Fruit fly (Drosophila melanogaster) whole organism, wandering third instar larva: ENCODE measurements around the gene CG33784.

Source experiments
- CG32264 ChIP-seq: fragments of 200-800 bp; sonication (Bioruptor generic); optimal IDR thresholded peaks from 2 replicates; lab custom pipeline; 2016; ENCODE audit warnings: missing biosample characterization, missing genetic modification characterization
- CG9705 ChIP-seq: fragments of 200-800 bp; sonication (Bioruptor generic); optimal IDR thresholded peaks from 2 replicates; lab custom pipeline; 2018; ENCODE audit warnings: missing biosample characterization, mild to moderate bottlenecking, missing genetic modification characterization
- CrebA ChIP-seq: fragments of 200-800 bp; sonication (Bioruptor generic); optimal IDR thresholded peaks from 2 replicates; lab custom pipeline; 2016; ENCODE audit warnings: missing biosample characterization, mild to moderate bottlenecking, missing genetic modification characterization, borderline replicate concordance
- GATAd ChIP-seq: sonication (Bioruptor generic); optimal IDR thresholded peaks from 2 replicates; lab custom pipeline; 2016; ENCODE audit warnings: missing biosample characterization, missing genetic modification characterization
- HLH106 ChIP-seq: fragments of 200-800 bp; optimal IDR thresholded peaks from 3 replicates; lab custom pipeline; 2019; ENCODE audit warnings: missing biosample characterization, mild to moderate bottlenecking, missing genetic modification characterization, moderate library complexity
- Hnf4 ChIP-seq: fragments of 200-800 bp; sonication (Bioruptor generic); optimal IDR thresholded peaks from 2 replicates; lab custom pipeline; 2016; ENCODE audit warnings: missing biosample characterization, mild to moderate bottlenecking, missing genetic modification characterization
- Jra ChIP-seq: sonication (Bioruptor generic); optimal IDR thresholded peaks from 2 replicates; lab custom pipeline; 2016; ENCODE audit warnings: missing biosample characterization, missing genetic modification characterization
- Mio ChIP-seq: sonication (Bioruptor generic); optimal IDR thresholded peaks from 2 replicates; lab custom pipeline; 2016; ENCODE audit warnings: missing biosample characterization, missing genetic modification characterization
- Myc ChIP-seq: fragments of >200 bp; optimal IDR thresholded peaks from 2 replicates; lab custom pipeline; 2017
- N ChIP-seq: fragments of >200 bp; optimal IDR thresholded peaks from 2 replicates; lab custom pipeline; 2018; ENCODE audit warnings: missing biosample characterization, missing external identifiers, missing genetic modification characterization
- OdsH ChIP-seq: fragments of 200-800 bp; sonication (Bioruptor generic); optimal IDR thresholded peaks from 2 replicates; lab custom pipeline; 2016; ENCODE audit warnings: missing biosample characterization, mild to moderate bottlenecking, missing genetic modification characterization
- Rel ChIP-seq, 2 experiments: fragments of 200-800 bp; sonication (Bioruptor generic) in 1 of 2; optimal IDR thresholded peaks; 2 replicates in 1 of 2; 3 replicates in 1 of 2; lab custom pipeline; 2016 to 2019; ENCODE audit warnings: mild to moderate bottlenecking in 2 of 2, missing biosample characterization in 2 of 2, missing genetic modification characterization in 2 of 2, moderate library complexity in 1 of 2
- Sp1 ChIP-seq: fragments of 200-800 bp; sonication (Bioruptor generic); optimal IDR thresholded peaks from 3 replicates; lab custom pipeline; 2019; ENCODE audit warnings: missing biosample characterization, mild to moderate bottlenecking, missing genetic modification characterization, moderate library complexity
- br ChIP-seq: fragments of 200-800 bp; sonication (Bioruptor generic); optimal IDR thresholded peaks from 2 replicates; lab custom pipeline; 2016; ENCODE audit warnings: missing biosample characterization, missing genetic modification characterization
- brk ChIP-seq: fragments of 200-800 bp; sonication (Bioruptor generic); optimal IDR thresholded peaks from 2 replicates; lab custom pipeline; 2016; ENCODE audit warnings: missing biosample characterization, mild to moderate bottlenecking, missing genetic modification characterization
- dl ChIP-seq, 2 experiments: fragments of 175-275, 200-275 bp in 1 of 2; fragments of 200-275 bp in 1 of 2; sonication (Bioruptor generic); optimal IDR thresholded peaks; lab custom pipeline; 2018; ENCODE audit warnings: mild to moderate bottlenecking in 2 of 2, missing biosample characterization in 2 of 2, missing genetic modification characterization in 2 of 2, moderate library complexity in 2 of 2; ENCODE audit not compliant: partially characterized antibody in 2 of 2, insufficient read depth in 1 of 2
- dmrt93B ChIP-seq: fragments of 200-800 bp; sonication (Bioruptor generic); optimal IDR thresholded peaks from 2 replicates; lab custom pipeline; 2018; ENCODE audit warnings: missing biosample characterization, mild to moderate bottlenecking, missing genetic modification characterization
- dsf ChIP-seq: sonication (Bioruptor generic); optimal IDR thresholded peaks from 2 replicates; lab custom pipeline; 2016; ENCODE audit warnings: missing biosample characterization, missing genetic modification characterization, borderline replicate concordance
- ey ChIP-seq: fragments of 200-800 bp; sonication (Bioruptor generic); optimal IDR thresholded peaks from 2 replicates; lab custom pipeline; 2016; ENCODE audit warnings: missing biosample characterization, missing genetic modification characterization
- foxo ChIP-seq, 2 experiments: fragments of 200-800 bp; sonication (Bioruptor generic); optimal IDR thresholded peaks; 2 replicates in 1 of 2; 3 replicates in 1 of 2; lab custom pipeline; 2016 to 2017; ENCODE audit warnings: missing biosample characterization in 2 of 2, missing genetic modification characterization in 2 of 2
- fru ChIP-seq: fragments of 200-800 bp; sonication (Bioruptor generic); optimal IDR thresholded peaks from 3 replicates; lab custom pipeline; 2016; ENCODE audit warnings: missing biosample characterization, mild to moderate bottlenecking, missing genetic modification characterization
- h ChIP-seq: fragments of 200-800 bp; sonication (Bioruptor generic); optimal IDR thresholded peaks from 3 replicates; lab custom pipeline; 2016; ENCODE audit warnings: missing biosample characterization, mild to moderate bottlenecking, missing genetic modification characterization
- lola ChIP-seq: fragments of >200 bp; optimal IDR thresholded peaks from 2 replicates; lab custom pipeline; 2017; ENCODE audit warnings: missing biosample characterization, missing genetic modification characterization
- pan ChIP-seq: fragments of >200 bp; optimal IDR thresholded peaks from 2 replicates; lab custom pipeline; 2017
- psq ChIP-seq: fragments of 200-800 bp; sonication (Bioruptor generic); optimal IDR thresholded peaks from 3 replicates; lab custom pipeline; 2017; ENCODE audit warnings: missing biosample characterization, mild to moderate bottlenecking, missing genetic modification characterization, moderate library complexity
- rgr ChIP-seq: fragments of 200-800 bp; sonication (Bioruptor generic); optimal IDR thresholded peaks from 3 replicates; lab custom pipeline; 2016; ENCODE audit warnings: missing biosample characterization, mild to moderate bottlenecking, missing genetic modification characterization
- sage ChIP-seq: fragments of 200-800 bp; sonication (Bioruptor generic); optimal IDR thresholded peaks from 2 replicates; lab custom pipeline; 2016; ENCODE audit warnings: missing biosample characterization, mild to moderate bottlenecking, missing genetic modification characterization
- sv ChIP-seq: fragments of 200-800 bp; sonication (Bioruptor generic); optimal IDR thresholded peaks from 3 replicates; lab custom pipeline; 2016; ENCODE audit warnings: missing biosample characterization, missing genetic modification characterization
- tai ChIP-seq: sonication (Bioruptor generic); optimal IDR thresholded peaks from 2 replicates; lab custom pipeline; 2016; ENCODE audit warnings: missing biosample characterization, missing genetic modification characterization
- woc ChIP-seq: sonication (Bioruptor generic); optimal IDR thresholded peaks from 2 replicates; lab custom pipeline; 2016; ENCODE audit warnings: missing biosample characterization, mild to moderate bottlenecking, missing genetic modification characterization

The CG33784 gene

DNA sequence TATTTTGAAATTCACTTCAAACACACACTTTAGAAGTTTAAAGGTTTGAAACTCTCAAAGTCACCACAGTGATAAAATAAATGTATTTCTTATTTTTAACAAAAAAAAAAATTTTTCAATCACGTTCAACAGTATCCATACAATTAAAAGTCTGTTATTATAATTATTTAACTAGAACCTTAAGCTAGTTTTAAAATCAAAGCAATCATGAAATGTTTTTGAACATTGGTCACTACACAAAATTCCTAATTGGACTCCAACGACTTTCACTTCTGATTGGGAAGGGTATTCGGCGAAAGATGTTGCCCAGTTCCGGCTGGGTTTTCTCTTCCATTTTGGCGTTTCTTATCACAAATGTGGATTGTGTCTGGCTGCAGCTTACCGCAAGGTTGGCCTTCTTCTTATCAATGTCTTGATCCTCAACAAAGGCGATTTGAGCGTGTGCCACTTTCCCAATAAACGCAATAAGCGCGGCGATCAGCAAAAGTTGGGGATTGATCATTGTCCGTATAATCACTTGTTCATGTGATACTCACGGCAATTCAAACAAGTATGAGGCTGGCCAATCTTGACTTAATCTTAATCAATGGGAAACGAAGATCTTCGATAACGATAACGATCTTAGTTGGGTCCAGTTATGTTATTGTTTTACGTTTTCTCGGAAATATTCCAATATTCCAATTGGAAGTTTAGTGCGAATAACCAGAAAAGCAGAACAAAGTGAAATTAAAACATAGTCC lies 19.5 kb upstream of the CG33784 start:
- peak; percentile 69 for TF ChIP-seq HLH106
- TF ChIP-seq Hnf4 (GFP tag; lab: Kevin White, UChicago): peak; percentile 42
- TF ChIP-seq woc (GFP tag; lab: Kevin White, UChicago): peak; percentile 69
- TF ChIP-seq lola (GFP tag; lab: Kevin White, UChicago): no peak
- peak; percentile 76 for TF ChIP-seq br
- peak; percentile 63 for TF ChIP-seq ey (GFP tag; lab: Kevin White, UChicago)
- TF ChIP-seq CG32264 (GFP tag; lab: Kevin White, UChicago): no peak
- TF ChIP-seq fru (GFP tag; lab: Kevin White, UChicago): peak; percentile 69
- peak in 1 of 2 experiments; percentile 73 for TF ChIP-seq foxo (GFP tag; optimal IDR thresholded peaks at IDR 0.05; lab: Kevin White, UChicago)
- TF ChIP-seq Jra: no peak
- no peak for TF ChIP-seq GATAd
- peak; percentile 43 for TF ChIP-seq CG9705 (GFP tag; lab: Kevin White, UChicago)
- peak; percentile 6 for TF ChIP-seq sv (GFP tag; lab: Kevin White, UChicago)
- TF ChIP-seq brk (GFP tag; lab: Kevin White, UChicago): no peak
- TF ChIP-seq Sp1 (GFP tag; lab: Kevin White, UChicago): peak; percentile 76
- TF ChIP-seq dl (GFP tag; optimal IDR thresholded peaks at IDR 0.05; lab: Kevin White, UChicago; ENCODE audit: insufficient read depth in 1 of 2, partially characterized antibody in 2 of 2): no peak
- TF ChIP-seq pan (lab: Kevin White, UChicago): no peak
- peak; percentile 75 for TF ChIP-seq h (GFP tag; lab: Kevin White, UChicago)
- TF ChIP-seq psq (GFP tag; lab: Kevin White, UChicago): peak; percentile 55
- no peak for TF ChIP-seq Rel (GFP tag; optimal IDR thresholded peaks at IDR 0.05; lab: Kevin White, UChicago)
- no peak for TF ChIP-seq Rel (tag; optimal IDR thresholded peaks at IDR 0.05; lab: Kevin White, UChicago)
- peak; percentile 68 for TF ChIP-seq rgr (GFP tag; lab: Kevin White, UChicago)
- TF ChIP-seq OdsH: peak; percentile 74
- TF ChIP-seq Mio: no peak

DNA sequence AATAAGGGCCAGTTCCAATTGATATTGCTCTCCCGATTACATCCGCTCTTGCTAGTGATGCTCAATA lies 19.1 kb upstream of the CG33784 start, which contains the start of gene CG12811:
CG12811 (minus strand) TSS at position 23 of the 67 bp plus-strand sequence.
- TF ChIP-seq CrebA: no peak
- TF ChIP-seq rgr (GFP tag; lab: Kevin White, UChicago): no peak
- no peak for TF ChIP-seq pan (lab: Kevin White, UChicago)
- TF ChIP-seq dmrt93B (GFP tag; lab: Kevin White, UChicago): no peak
- TF ChIP-seq psq (GFP tag; lab: Kevin White, UChicago): no peak
- TF ChIP-seq Myc (lab: Kevin White, UChicago): no peak

DNA sequence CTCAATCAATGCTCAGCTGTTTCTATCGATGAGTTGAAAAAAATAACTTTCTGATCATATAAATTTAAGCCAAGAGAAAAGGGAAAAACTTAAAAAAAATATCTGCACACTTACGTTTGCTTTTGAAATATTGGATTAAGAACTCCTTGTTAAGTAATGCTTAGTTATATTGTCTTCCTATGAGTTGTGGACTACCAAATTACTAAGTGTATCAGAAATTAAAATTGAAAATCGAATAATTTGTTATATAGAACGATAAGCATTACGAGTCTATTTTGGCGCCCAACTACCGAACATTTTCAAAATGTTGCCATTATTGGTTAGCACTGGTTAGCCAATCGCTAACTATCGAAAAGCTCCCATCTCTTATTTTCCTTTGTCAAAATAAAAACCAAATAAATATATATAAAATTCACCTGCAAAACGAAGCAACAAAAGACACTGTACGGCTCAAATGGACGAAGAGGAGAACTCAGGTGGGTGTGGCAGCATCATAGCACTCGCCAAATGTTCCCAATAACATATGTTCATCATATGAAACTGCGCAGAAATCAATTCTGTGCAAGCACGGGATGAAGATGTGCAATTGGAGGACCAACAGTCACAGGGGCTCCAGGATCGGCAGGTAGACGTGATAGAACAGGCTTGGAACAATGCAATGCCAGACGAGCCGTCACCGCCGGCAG lies 18.7 kb upstream of the CG33784 start, which contains the start of gene ohgt:
ohgt (plus strand) TSS at position 358 of the 686 bp plus-strand sequence.
- no peak for TF ChIP-seq brk (GFP tag; lab: Kevin White, UChicago)
- TF ChIP-seq foxo (GFP tag; optimal IDR thresholded peaks at IDR 0.05; lab: Kevin White, UChicago): peak in 1 of 2 experiments; percentile 40
- no peak for TF ChIP-seq Rel (GFP tag; optimal IDR thresholded peaks at IDR 0.05; lab: Kevin White, UChicago)
- TF ChIP-seq Rel (tag; optimal IDR thresholded peaks at IDR 0.05; lab: Kevin White, UChicago): no peak
- TF ChIP-seq Myc (lab: Kevin White, UChicago): peak; percentile 36
- TF ChIP-seq HLH106: peak; percentile 35
- peak; percentile 37 for TF ChIP-seq rgr (GFP tag; lab: Kevin White, UChicago)
- no peak for TF ChIP-seq dsf (GFP tag; lab: Kevin White, UChicago)
- TF ChIP-seq Hnf4 (GFP tag; lab: Kevin White, UChicago): peak; percentile 42
- peak; percentile 40 for TF ChIP-seq fru (GFP tag; lab: Kevin White, UChicago)
- peak; percentile 3 for TF ChIP-seq sv (GFP tag; lab: Kevin White, UChicago)
- TF ChIP-seq h (GFP tag; lab: Kevin White, UChicago): peak; percentile 32
- TF ChIP-seq Jra: peak; percentile 62
- TF ChIP-seq woc (GFP tag; lab: Kevin White, UChicago): peak; percentile 46
- TF ChIP-seq ey (GFP tag; lab: Kevin White, UChicago): peak; percentile 31
- peak; percentile 49 for TF ChIP-seq Sp1 (GFP tag; lab: Kevin White, UChicago)
- no peak for TF ChIP-seq sage (GFP tag; lab: Kevin White, UChicago)
- TF ChIP-seq OdsH: peak; percentile 22
- TF ChIP-seq N (GFP tag; lab: Kevin White, UChicago): no peak
- no peak for TF ChIP-seq pan (lab: Kevin White, UChicago)

DNA sequence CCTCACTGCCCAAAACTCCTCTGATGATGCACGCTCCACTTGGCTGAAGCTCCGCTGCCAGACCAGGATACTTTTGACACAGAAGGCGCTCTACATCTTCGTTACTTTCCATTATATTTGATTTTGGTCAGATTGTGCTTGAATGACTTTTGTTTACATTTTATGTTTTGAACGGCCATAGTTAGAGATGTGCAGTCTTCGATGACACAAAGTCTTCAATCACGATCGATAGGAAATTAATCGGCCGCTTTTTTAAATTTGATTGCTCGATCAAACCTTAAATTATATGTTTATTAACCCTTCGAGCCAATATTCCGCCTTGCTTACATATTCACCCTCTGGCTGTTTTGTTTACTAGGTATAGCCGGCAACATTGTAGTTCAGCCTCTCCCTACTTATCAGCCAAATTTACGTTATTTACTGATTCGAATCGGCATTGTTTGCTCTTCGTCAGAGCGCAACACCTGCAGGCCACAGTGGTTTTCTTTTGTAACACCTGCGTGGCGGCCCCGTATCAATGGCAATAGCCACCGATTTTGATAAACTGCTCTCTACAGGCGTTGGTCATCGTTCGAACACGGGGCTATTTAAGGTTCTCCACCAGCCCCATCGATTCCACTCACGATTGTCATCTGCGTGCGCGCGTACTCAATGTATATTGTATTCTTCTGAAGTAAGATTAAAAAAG lies 14.9 kb upstream of the CG33784 start, which contains the start of the genes Fancl and Npc2e:
Fancl (minus strand) TSS at position 175 of the 688 bp plus-strand sequence.
Npc2e (plus strand) TSS at position 638 of the 688 bp plus-strand sequence.
- TF ChIP-seq OdsH: no peak
- TF ChIP-seq tai (GFP tag; lab: Kevin White, UChicago): no peak
- no peak for TF ChIP-seq br
- TF ChIP-seq Rel (GFP tag; optimal IDR thresholded peaks at IDR 0.05; lab: Kevin White, UChicago): no peak
- peak; percentile 17 for TF ChIP-seq Rel (tag; optimal IDR thresholded peaks at IDR 0.05; lab: Kevin White, UChicago)
- TF ChIP-seq N (GFP tag; lab: Kevin White, UChicago): no peak
- no peak for TF ChIP-seq CG32264 (GFP tag; lab: Kevin White, UChicago)
- TF ChIP-seq Jra: no peak
